Fruit fly (Drosophila melanogaster): Measurements from ENCODE around the gene eIF4E5.

dm6 chr3L:7935933-7936494 is 41.3 kb downstream of the eIF4E5 start, which contains the start of the genes syd and Srp9:
- TF ChIP-seq CG8478 (optimal IDR thresholded peaks at IDR 0.05) (no peak), CTCF (optimal IDR thresholded peaks at IDR 0.05) (no peak)

All from S2 (cell line).